Fruit fly (Drosophila melanogaster) whole organism, embryonic: ENCODE measurements around the gene Tim17a1.

Experiments
- CG42726 ChIP-seq: fragments of 200-800 bp; sonication (Bioruptor generic); IDR thresholded peaks from 2 replicates; pipeline ENCODE4 v1.3.6; 2022; ENCODE audit warnings: missing biosample characterization, missing genetic modification characterization; ENCODE audit not compliant: partially characterized antibody
- CG7839 ChIP-seq: fragments of 200-800 bp; sonication (Bioruptor generic); optimal IDR thresholded peaks from 3 replicates; lab custom pipeline; 2018; ENCODE audit warnings: missing biosample characterization, mild to moderate bottlenecking, missing genetic modification characterization, moderate library complexity
- CkIIα-i1 ChIP-seq: fragments of 200-800 bp; sonication (Bioruptor generic); IDR thresholded peaks from 2 replicates; pipeline ENCODE4 v1.3.6; 2022; ENCODE audit warnings: missing biosample characterization, missing genetic modification characterization
- Deaf1 ChIP-seq: fragments of 200-800 bp; optimal IDR thresholded peaks from 3 replicates; lab custom pipeline; 2019; ENCODE audit warnings: missing biosample characterization, mild to moderate bottlenecking, missing genetic modification characterization, moderate library complexity
- Neu2 ChIP-seq: fragments of 200-800 bp; sonication (Bioruptor generic); optimal IDR thresholded peaks from 3 replicates; lab custom pipeline; 2016; ENCODE audit warnings: missing biosample characterization, missing genetic modification characterization, borderline replicate concordance
- emc ChIP-seq: fragments of 200-800 bp; sonication (Bioruptor generic); optimal IDR thresholded peaks from 2 replicates; lab custom pipeline; 2016; ENCODE audit warnings: missing biosample characterization, missing genetic modification characterization
- eyg ChIP-seq: fragments of 200-800 bp; sonication (Bioruptor generic); optimal IDR thresholded peaks from 3 replicates; lab custom pipeline; 2016; ENCODE audit warnings: missing biosample characterization, missing genetic modification characterization
- lmd ChIP-seq: fragments of 200-800 bp; sonication (Bioruptor generic); IDR thresholded peaks from 2 replicates; pipeline ENCODE4 v1.3.6; 2022; ENCODE audit warnings: missing biosample characterization, missing genetic modification characterization
- pan ChIP-seq, 4 experiments: fragments of >200 bp in 3 of 4; fragments of 200-800 bp in 1 of 4; sonication (Bioruptor generic) in 1 of 4; optimal IDR thresholded peaks in 3 of 4; IDR thresholded peaks in 1 of 4; 2 replicates each; pipeline versions ENCODE4 v1.3.6 to Lab custom; 2017 to 2022; ENCODE audit warnings: missing biosample characterization in 2 of 4, missing genetic modification characterization in 2 of 4, mixed read lengths in 1 of 4
- prd ChIP-seq, 3 experiments: fragments of >200 bp in 2 of 3; fragments of 200-800 bp in 1 of 3; sonication (Bioruptor generic) in 1 of 3; optimal IDR thresholded peaks in 2 of 3; IDR thresholded peaks in 1 of 3; 2 replicates in 2 of 3; 3 replicates in 1 of 3; pipeline versions ENCODE4 v1.3.6 to Lab custom; 2017 to 2022; ENCODE audit warnings: missing biosample characterization in 1 of 3, missing genetic modification characterization in 1 of 3
- rib ChIP-seq: fragments of 200-800 bp; sonication (Bioruptor generic); IDR thresholded peaks from 2 replicates; pipeline ENCODE4 v1.3.6; 2022; ENCODE audit warnings: missing biosample characterization, missing genetic modification characterization

dm6 chr3R:12384274-12384673 lies 19.8 kb upstream of the Tim17a1 start:
- no peak for TF ChIP-seq Neu2 (GFP tag; lab: Kevin White, UChicago)
- no peak for TF ChIP-seq pan (optimal IDR thresholded peaks at IDR 0.05; lab: Kevin White, UChicago)
- no peak for TF ChIP-seq pan (GFP tag; optimal IDR thresholded peaks at IDR 0.05 in 1 of 2, IDR thresholded peaks at IDR 0.05 in 1 of 2)
- no peak for TF ChIP-seq eyg (GFP tag; lab: Kevin White, UChicago)
- TF ChIP-seq prd (optimal IDR thresholded peaks at IDR 0.05; lab: Kevin White, UChicago), result no peak
- no peak for TF ChIP-seq prd (GFP tag; IDR thresholded peaks at IDR 0.05; lab: Robert Waterston, UW)
- TF ChIP-seq CG7839 (tag; lab: Kevin White, UChicago), result no peak
- TF ChIP-seq emc (GFP tag; lab: Kevin White, UChicago), result no peak
- no peak for TF ChIP-seq lmd (GFP tag; lab: Robert Waterston, UW)
- no peak for TF ChIP-seq rib (GFP tag; lab: Robert Waterston, UW)
- no peak for TF ChIP-seq Deaf1 (tag; lab: Kevin White, UChicago)
- TF ChIP-seq CkIIα-i1 (GFP tag; lab: Robert Waterston, UW), result no peak
- TF ChIP-seq CG42726 (GFP tag; lab: Robert Waterston, UW), result no peak
